Fruit fly (Drosophila melanogaster) S2 (cell line): Measurements from ENCODE around the gene EAChm.

Experiments
- CG8478 ChIP-seq: fragments of >200 bp; optimal IDR thresholded peaks from 2 replicates; lab custom pipeline; 2018
- CTCF ChIP-seq, 2 experiments: fragments of >200 bp; optimal IDR thresholded peaks; 2 replicates each; lab custom pipeline; 2018

DNA sequence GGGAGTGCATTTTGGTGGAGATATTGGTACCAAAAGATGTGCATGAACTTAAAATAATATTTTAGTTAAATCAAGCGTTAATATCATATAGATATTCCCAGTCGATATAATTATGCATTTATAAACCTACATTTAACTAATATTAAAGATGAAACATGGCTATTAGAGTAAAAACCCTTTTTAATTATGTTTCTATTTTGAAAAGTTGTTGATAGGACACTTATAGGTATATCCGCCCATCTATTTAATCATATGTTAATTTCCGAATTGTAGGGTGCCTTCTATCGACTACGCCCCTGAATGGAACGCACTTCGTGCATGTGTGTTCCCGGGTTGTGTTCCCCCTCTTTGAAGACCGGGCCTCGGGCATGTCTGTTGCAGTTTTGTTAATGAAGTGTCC is 48.8 kb upstream of the EAChm start:
- no peak for TF ChIP-seq CTCF (optimal IDR thresholded peaks at IDR 0.05; lab: Kevin White, UChicago)
- TF ChIP-seq CG8478 (lab: Kevin White, UChicago) = no peak
